Fruit fly (Drosophila melanogaster): ENCODE data around the gene Tspo.

Gene Tspo

DNA sequence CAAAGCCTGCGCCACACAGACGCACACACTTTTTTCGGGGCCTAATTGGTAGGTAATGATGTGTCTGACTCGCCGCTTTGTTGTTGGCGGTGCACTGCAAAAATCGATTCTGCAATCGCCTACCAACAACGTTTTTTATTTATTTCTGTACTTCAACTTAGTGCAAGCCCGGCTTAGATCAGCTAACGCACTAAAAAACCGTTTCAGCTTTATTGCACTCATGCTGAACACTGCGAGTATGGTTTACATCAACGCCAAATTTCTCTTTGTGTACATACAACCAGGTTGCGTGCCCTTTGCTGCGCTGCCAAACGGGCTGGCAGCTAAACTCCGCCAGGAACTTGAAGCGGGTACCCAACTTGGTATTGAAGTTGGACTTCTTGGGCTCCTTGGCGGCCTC is 29.2 kb upstream of the Tspo start (continued):
- TF ChIP-seq vnd (GFP tag; IDR thresholded peaks at IDR 0.05; ENCODE audit: partially characterized antibody) (no peak), ap (GFP tag; IDR thresholded peaks at IDR 0.05) (no peak), NC2α (GFP tag; optimal IDR thresholded peaks at IDR 0.05) (no peak), CG34224 (GFP tag; IDR thresholded peaks at IDR 0.05; ENCODE audit: partially characterized antibody) (no peak), CG6765 (GFP tag; optimal IDR thresholded peaks at IDR 0.05) (no peak), CG17359 (tag; optimal IDR thresholded peaks at IDR 0.05) (no peak), org-1 (GFP tag; optimal IDR thresholded peaks at IDR 0.05) (peak; percentile 17), CG1529 (GFP tag; optimal IDR thresholded peaks at IDR 0.05) (no peak), Xbp1 (GFP tag; optimal IDR thresholded peaks at IDR 0.05) (peak; percentile 47), odd (GFP tag; optimal IDR thresholded peaks at IDR 0.05) (no peak), CG4617 (GFP tag; optimal IDR thresholded peaks at IDR 0.05; ENCODE audit: borderline replicate concordance) (no peak), CG14965 (GFP tag; optimal IDR thresholded peaks at IDR 0.05; ENCODE audit: borderline replicate concordance) (no peak), so (GFP tag; IDR thresholded peaks at IDR 0.05) (no peak), CG13296 (GFP tag; optimal IDR thresholded peaks at IDR 0.05) (no peak), Hr78 (GFP tag; optimal IDR thresholded peaks at IDR 0.05) (no peak), CG10147 (GFP tag; optimal IDR thresholded peaks at IDR 0.05) (no peak), Nf-YC (tag; optimal IDR thresholded peaks at IDR 0.05) (no peak), gcm2 (GFP tag; optimal IDR thresholded peaks at IDR 0.05) (no peak), jumu (GFP tag; optimal IDR thresholded peaks at IDR 0.05) (no peak), sr (GFP tag; IDR thresholded peaks at IDR 0.05) (no peak), ham (GFP tag; IDR thresholded peaks at IDR 0.05) (no peak), Oli (tag; optimal IDR thresholded peaks at IDR 0.05) (peak; percentile 4), ab (GFP tag; optimal IDR thresholded peaks at IDR 0.05) (no peak), unc-4 (GFP tag; IDR thresholded peaks at IDR 0.05; ENCODE audit: partially characterized antibody) (no peak), tll (GFP tag; optimal IDR thresholded peaks at IDR 0.05) (no peak), Doc2 (GFP tag; IDR thresholded peaks at IDR 0.05) (no peak), ci (GFP tag; IDR thresholded peaks at IDR 0.05) (0 out of 3 replicates have a peak, but pooled peaks have one; percentile 47), dm (GFP tag; optimal IDR thresholded peaks at IDR 0.05) (no peak), exex (tag; optimal IDR thresholded peaks at IDR 0.05) (no peak), jigr1 (GFP tag; IDR thresholded peaks at IDR 0.05) (no peak), NC2β (GFP tag; optimal IDR thresholded peaks at IDR 0.05) (no peak), CG15011 (GFP tag; optimal IDR thresholded peaks at IDR 0.05) (no peak), CG6683 (GFP tag; optimal IDR thresholded peaks at IDR 0.05) (no peak), CG15696 (tag; optimal IDR thresholded peaks at IDR 0.05) (no peak), Dll (GFP tag; IDR thresholded peaks at IDR 0.05; ENCODE audit: partially characterized antibody) (no peak), Lim3 (GFP tag; IDR thresholded peaks at IDR 0.05) (no peak), fd64A (GFP tag; optimal IDR thresholded peaks at IDR 0.05) (no peak), CG8281 (tag; optimal IDR thresholded peaks at IDR 0.05) (no peak), B-H1 (GFP tag; IDR thresholded peaks at IDR 0.05) (no peak), BEAF-32 (GFP tag; optimal IDR thresholded peaks at IDR 0.05) (no peak), CG15269 (tag; optimal IDR thresholded peaks at IDR 0.05) (no peak), otp (GFP tag; IDR thresholded peaks at IDR 0.05) (no peak), Pdp1 (GFP tag; optimal IDR thresholded peaks at IDR 0.05) (peak in 1 of 2 experiments; percentile 30), CG9437 (GFP tag; optimal IDR thresholded peaks at IDR 0.05) (no peak), CG14050 (GFP tag; IDR thresholded peaks at IDR 0.05) (no peak), lmd (GFP tag; IDR thresholded peaks at IDR 0.05) (no peak), Dip2 (GFP tag; IDR thresholded peaks at IDR 0.05) (no peak), CG7271 (tag; optimal IDR thresholded peaks at IDR 0.05) (no peak), Ets65A (GFP tag) (peak; percentile 74), chif (GFP tag; optimal IDR thresholded peaks at IDR 0.05) (peak; percentile 32 to 37), Sin3A (optimal IDR thresholded peaks at IDR 0.05) (no peak)
